Worm (Caenorhabditis elegans): ENCODE measurements around the gene ZK105.6.

- TF ChIP-seq ceh-82 (tag; optimal IDR thresholded peaks at IDR 0.05) (peak; percentile 35 to 85 (median 62)), fkh-10 (GFP tag; optimal IDR thresholded peaks at IDR 0.05) (peak; percentile 3), rnt-1 (tag; optimal IDR thresholded peaks at IDR 0.05) (peak; percentile 63), unc-86 (tag; optimal IDR thresholded peaks at IDR 0.05) (peak; percentile 58), Y116A8C.19 (tag; optimal IDR thresholded peaks at IDR 0.05; ENCODE audit: borderline replicate concordance) (no peak), lsy-2 (tag; optimal IDR thresholded peaks at IDR 0.05) (peak; percentile 53 to 85), zag-1 (tag; optimal IDR thresholded peaks at IDR 0.05) (no peak), pag-3 (tag; optimal IDR thresholded peaks at IDR 0.05; ENCODE audit: borderline replicate concordance, insufficient read depth) (no peak), ztf-4 (tag; optimal IDR thresholded peaks at IDR 0.05) (no peak), elt-3 (tag; optimal IDR thresholded peaks at IDR 0.05) (peak in 2 of 6 experiments; percentile 15 to 59)
Observed at ce11 chrV:7734909-7735308, 11.0 kb upstream of the ZK105.6 start, which contains the start of gene clic-1.

Data from whole organism, L1 larva.